Worm (Caenorhabditis elegans) whole organism, early embryonic: Measurements from ENCODE around the gene F54A3.6.

Experiments used
- B0310.2 ChIP-seq: sonication (generic microtip); optimal IDR thresholded peaks from 2 replicates; lab custom pipeline; 2016; ENCODE audit warnings: mild to moderate bottlenecking, missing genetic modification characterization, missing compliant biosample characterization
- F13C5.2 ChIP-seq: sonication (generic microtip); optimal IDR thresholded peaks from 2 replicates; lab custom pipeline; 2017; ENCODE audit warnings: mild to moderate bottlenecking, missing genetic modification characterization, inconsistent platforms, missing compliant biosample characterization
- aly-1 ChIP-seq: sonication (generic microtip); optimal IDR thresholded peaks from 2 replicates; lab custom pipeline; 2016; ENCODE audit warnings: missing genetic modification characterization, missing compliant biosample characterization
- ama-1 ChIP-seq: fragments of 150-350 bp; optimal IDR thresholded peaks from 2 replicates; lab custom pipeline; 2014
- ceh-13 ChIP-seq: fragments of 200-800 bp; sonication (Bioruptor generic); optimal IDR thresholded peaks from 2 replicates; lab custom pipeline; 2018; ENCODE audit warnings: mild to moderate bottlenecking, missing genetic modification characterization, missing compliant biosample characterization
- ceh-36 ChIP-seq: sonication (generic microtip); optimal IDR thresholded peaks from 2 replicates; lab custom pipeline; 2016; ENCODE audit warnings: missing genetic modification characterization, inconsistent platforms, missing compliant biosample characterization
- ets-7 ChIP-seq: sonication (generic microtip); optimal IDR thresholded peaks from 2 replicates; lab custom pipeline; 2016; ENCODE audit warnings: missing genotype, missing genetic modification characterization, missing compliant biosample characterization
- flt-1 ChIP-seq: fragments of 200-800 bp; sonication (Bioruptor generic); IDR thresholded peaks from 2 replicates; pipeline ENCODE4 v1.3.6; 2022; ENCODE audit warnings: missing genetic modification characterization, missing compliant biosample characterization
- hmbx-1 ChIP-seq: sonication (generic microtip); optimal IDR thresholded peaks from 2 replicates; lab custom pipeline; 2016; ENCODE audit warnings: mild to moderate bottlenecking, missing genetic modification characterization, missing compliant biosample characterization
- hmg-4 ChIP-seq: fragments of 200-800 bp; sonication (Bioruptor generic); optimal IDR thresholded peaks from 2 replicates; lab custom pipeline; 2018; ENCODE audit warnings: mild to moderate bottlenecking, missing genetic modification characterization, missing compliant biosample characterization
- hnd-1 ChIP-seq: sonication (generic microtip); optimal IDR thresholded peaks from 2 replicates; lab custom pipeline; 2016; ENCODE audit warnings: missing genetic modification characterization, missing compliant biosample characterization
- pes-1 ChIP-seq: fragments of 200-800 bp; sonication (Bioruptor generic); IDR thresholded peaks from 2 replicates; pipeline ENCODE4 v1.3.6; 2022; ENCODE audit warnings: missing genetic modification reagents, missing genetic modification characterization, missing compliant biosample characterization
- scrt-1 ChIP-seq: fragments of 200-800 bp; sonication (Bioruptor generic); IDR thresholded peaks from 2 replicates; pipeline ENCODE4 v1.3.6; 2022; ENCODE audit warnings: missing genetic modification characterization, missing compliant biosample characterization
- sea-1 ChIP-seq: fragments of 200-800 bp; sonication (Bioruptor generic); conservative IDR thresholded peaks from 2 replicates; pipeline ENCODE4 v1.3.6; 2022; ENCODE audit warnings: missing genetic modification characterization, missing compliant biosample characterization
- tbx-11 ChIP-seq: fragments of 200-800 bp; sonication (Bioruptor generic); IDR thresholded peaks from 2 replicates; pipeline ENCODE4 v1.3.6; 2022; ENCODE audit warnings: missing genetic modification characterization, missing compliant biosample characterization
- tbx-37 ChIP-seq: fragments of 200-800 bp; sonication (Bioruptor generic); conservative IDR thresholded peaks from 2 replicates; pipeline ENCODE4 v1.3.6; 2022; ENCODE audit warnings: missing genetic modification reagents, missing genetic modification characterization, missing compliant biosample characterization
- tra-4 ChIP-seq: sonication (generic microtip); optimal IDR thresholded peaks from 2 replicates; lab custom pipeline; 2017; ENCODE audit warnings: missing genetic modification characterization, missing compliant biosample characterization

The F54A3.6 gene

ce11 chrII:2243342-2243741 lies 11.1 kb upstream of the F54A3.6 start, which contains the start of gene F54A3.2:
Gene F54A3.2 (plus strand): TSS chrII:2243642.
- TF ChIP-seq hmbx-1, result no peak
- TF ChIP-seq B0310.2, result no peak

DNA sequence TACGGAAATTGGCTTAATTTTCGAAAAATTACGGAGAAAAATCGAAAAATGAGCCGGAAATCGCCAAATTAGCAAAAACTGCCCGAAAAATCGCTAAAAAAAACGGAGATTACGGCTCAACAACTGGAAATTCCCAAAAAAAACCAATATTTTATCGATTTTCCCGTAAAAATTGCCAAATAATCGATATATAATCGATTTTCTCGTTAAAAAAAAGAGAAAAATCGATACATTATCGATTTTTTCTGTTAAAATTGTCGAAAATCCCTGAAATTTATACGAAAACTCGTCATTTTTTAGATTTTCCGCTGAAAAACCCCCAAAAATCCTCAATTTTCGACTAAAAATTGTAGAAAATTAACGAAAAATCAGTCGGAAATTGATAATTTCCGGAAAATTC lies 4.1 kb upstream of the F54A3.6 start:
- TF ChIP-seq ceh-13 (no peak), pes-1 (GFP tag; lab: Robert Waterston, UW) (no peak), aly-1 (tag; lab: Kevin White, UChicago) (no peak), tbx-37 (GFP tag; lab: Robert Waterston, UW) (no peak), ets-7 (tag; lab: Kevin White, UChicago) (no peak), tbx-11 (GFP tag; lab: Robert Waterston, UW) (no peak), hnd-1 (tag; lab: Kevin White, UChicago) (no peak), ceh-36 (tag; lab: Kevin White, UChicago) (no peak)

- no peak for TF ChIP-seq ceh-13
- no peak for TF ChIP-seq B0310.2
Observed at ce11 chrII:2233240-2233639, 970 bp upstream of the F54A3.6 start, which contains the start of gene cct-3. Gene cct-3 (plus strand): TSS chrII:2233540.

DNA sequence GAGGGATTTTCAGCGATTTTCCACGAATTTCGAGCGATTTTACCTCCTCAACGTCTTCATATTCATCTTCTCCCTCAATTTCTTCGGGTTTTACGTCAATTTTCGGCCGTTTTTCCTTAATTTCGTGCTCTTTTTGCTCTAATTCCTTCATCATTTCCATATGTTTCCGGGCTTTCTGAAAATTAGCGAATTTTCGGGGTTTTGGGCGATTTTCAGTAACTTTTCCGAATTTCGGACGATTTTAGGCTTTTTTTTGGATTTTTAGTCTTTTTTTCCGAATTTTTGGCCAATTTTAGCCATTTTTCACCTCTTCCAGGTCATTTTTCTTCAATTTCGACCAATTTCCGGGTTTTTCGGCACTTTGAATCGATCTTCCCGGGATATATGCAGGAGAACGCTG lies 1.9 kb downstream of the F54A3.6 start:
- TF ChIP-seq flt-1 (GFP tag; lab: Robert Waterston, UW) (no peak), tra-4 (tag; lab: Kevin White, UChicago) (no peak), ceh-13 (no peak), ceh-36 (tag; lab: Kevin White, UChicago) (no peak), aly-1 (tag; lab: Kevin White, UChicago) (no peak), tbx-37 (GFP tag; lab: Robert Waterston, UW) (no peak), ets-7 (tag; lab: Kevin White, UChicago) (no peak)

DNA sequence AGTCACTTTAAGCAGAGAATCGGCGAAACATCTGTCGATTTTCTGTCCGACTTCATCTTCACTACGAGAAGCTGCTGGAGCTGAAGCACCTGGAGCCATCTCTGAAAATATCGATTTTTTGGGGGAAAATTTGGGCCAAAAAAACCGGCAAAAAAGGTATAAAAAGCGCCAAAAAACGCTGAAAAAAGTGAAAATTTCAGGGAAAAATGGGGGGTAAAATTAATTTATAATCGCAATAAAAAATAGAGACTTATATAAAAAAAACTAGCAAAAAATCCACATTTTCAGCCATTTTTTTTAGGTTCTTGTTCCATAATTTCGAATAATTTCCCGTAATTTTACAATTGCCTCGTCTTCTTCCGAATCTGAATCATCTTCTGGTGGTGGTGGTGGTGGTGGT lies 6.7 kb downstream of the F54A3.6 start, which contains the start of gene F54A3.5:
Gene F54A3.5 (minus strand): TSS at position 101 of the 400 bp plus-strand sequence.
- TF ChIP-seq tra-4 (tag; lab: Kevin White, UChicago) (no peak), hmbx-1 (no peak), aly-1 (tag; lab: Kevin White, UChicago) (no peak), hnd-1 (tag; lab: Kevin White, UChicago) (no peak), ceh-13 (no peak), tbx-11 (GFP tag; lab: Robert Waterston, UW) (no peak), B0310.2 (no peak), ceh-36 (tag; lab: Kevin White, UChicago) (no peak), hmg-4 (no peak), sea-1 (no peak), ama-1 (lab: Kevin White, UChicago) (no peak), scrt-1 (GFP tag; lab: Robert Waterston, UW) (no peak), pes-1 (GFP tag; lab: Robert Waterston, UW) (no peak), flt-1 (GFP tag; lab: Robert Waterston, UW) (no peak), ets-7 (tag; lab: Kevin White, UChicago) (no peak)

DNA sequence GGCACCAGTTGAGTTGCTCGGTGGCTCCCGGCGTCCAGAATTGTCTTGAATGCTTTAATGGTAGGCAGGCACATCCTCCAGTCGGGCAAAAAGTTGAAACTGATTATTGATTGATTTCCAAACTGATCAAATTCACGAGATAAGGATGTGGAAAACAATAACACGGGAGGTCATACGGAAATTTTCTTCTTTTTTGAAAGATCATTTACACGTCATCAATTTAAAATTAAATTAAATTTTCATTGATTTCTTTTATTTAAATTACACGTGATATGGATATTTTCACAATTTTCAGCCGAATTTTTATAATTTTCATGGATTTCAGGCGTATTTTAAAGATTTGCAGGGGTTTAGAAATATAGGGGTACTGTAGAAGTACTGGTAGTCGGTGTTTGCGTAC lies 8.8 kb downstream of the F54A3.6 start, which contains the start of gene cbs-2:
Gene cbs-2 (minus strand): TSS at position 101 of the 400 bp plus-strand sequence.
- TF ChIP-seq ceh-36 (tag; lab: Kevin White, UChicago), result no peak
- TF ChIP-seq sea-1, result no peak
- no peak for TF ChIP-seq flt-1 (GFP tag; lab: Robert Waterston, UW)
- TF ChIP-seq ets-7 (tag; lab: Kevin White, UChicago), result no peak
- no peak for TF ChIP-seq pes-1 (GFP tag; lab: Robert Waterston, UW)
- TF ChIP-seq hmg-4, result no peak
- TF ChIP-seq hnd-1 (tag; lab: Kevin White, UChicago), result no peak
- TF ChIP-seq tra-4 (tag; lab: Kevin White, UChicago), result no peak
- no peak for TF ChIP-seq hmbx-1
- no peak for TF ChIP-seq tbx-11 (GFP tag; lab: Robert Waterston, UW)
- no peak for TF ChIP-seq aly-1 (tag; lab: Kevin White, UChicago)
- TF ChIP-seq F13C5.2 (tag; lab: Kevin White, UChicago), result no peak
- no peak for TF ChIP-seq B0310.2
- TF ChIP-seq ama-1 (lab: Kevin White, UChicago), result no peak
- no peak for TF ChIP-seq scrt-1 (GFP tag; lab: Robert Waterston, UW)
- no peak for TF ChIP-seq ceh-13
- TF ChIP-seq tbx-37 (GFP tag; lab: Robert Waterston, UW), result no peak

DNA sequence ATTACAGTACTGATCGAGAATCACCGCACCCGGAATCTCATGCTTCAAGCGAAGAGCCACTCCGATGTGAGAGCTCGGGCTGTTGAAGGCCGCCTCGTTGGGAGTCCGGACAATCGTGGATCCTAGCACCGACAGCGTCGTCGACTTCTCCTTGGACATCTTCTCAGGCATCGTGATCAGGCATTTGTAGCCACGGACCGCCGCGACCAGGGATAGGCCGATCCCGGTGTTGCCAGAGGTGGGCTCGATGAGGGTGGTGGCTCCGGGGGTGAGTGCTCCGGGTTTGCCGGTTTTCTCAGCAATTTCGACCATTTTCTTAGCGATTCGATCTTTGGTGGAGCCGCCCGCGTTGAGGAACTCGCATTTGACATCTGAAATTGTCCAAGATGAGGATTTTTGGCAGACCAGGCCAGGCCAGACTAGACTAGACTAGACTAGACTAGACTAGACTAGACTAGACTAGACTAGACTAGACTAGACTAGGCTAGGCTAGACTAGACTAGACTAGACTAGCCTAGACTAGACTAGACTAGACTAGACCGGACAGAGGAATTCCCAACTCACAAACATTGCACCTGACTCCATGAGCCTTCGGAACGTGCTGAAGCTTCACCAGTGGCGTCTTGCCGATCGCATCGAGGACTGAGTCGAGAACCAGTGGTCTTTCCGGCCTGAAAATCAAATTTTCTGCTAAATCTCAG lies 10.9 kb downstream of the F54A3.6 start:
- TF ChIP-seq flt-1 (GFP tag; lab: Robert Waterston, UW) (no peak), ceh-13 (no peak), B0310.2 (no peak), hmg-4 (no peak), ets-7 (tag; lab: Kevin White, UChicago) (no peak), F13C5.2 (tag; lab: Kevin White, UChicago) (no peak), pes-1 (GFP tag; lab: Robert Waterston, UW) (no peak), hnd-1 (tag; lab: Kevin White, UChicago) (no peak), sea-1 (no peak), aly-1 (tag; lab: Kevin White, UChicago) (no peak), tra-4 (tag; lab: Kevin White, UChicago) (no peak), tbx-37 (GFP tag; lab: Robert Waterston, UW) (no peak), tbx-11 (GFP tag; lab: Robert Waterston, UW) (no peak), hmbx-1 (no peak), ceh-36 (tag; lab: Kevin White, UChicago) (no peak), ama-1 (lab: Kevin White, UChicago) (no peak)

DNA sequence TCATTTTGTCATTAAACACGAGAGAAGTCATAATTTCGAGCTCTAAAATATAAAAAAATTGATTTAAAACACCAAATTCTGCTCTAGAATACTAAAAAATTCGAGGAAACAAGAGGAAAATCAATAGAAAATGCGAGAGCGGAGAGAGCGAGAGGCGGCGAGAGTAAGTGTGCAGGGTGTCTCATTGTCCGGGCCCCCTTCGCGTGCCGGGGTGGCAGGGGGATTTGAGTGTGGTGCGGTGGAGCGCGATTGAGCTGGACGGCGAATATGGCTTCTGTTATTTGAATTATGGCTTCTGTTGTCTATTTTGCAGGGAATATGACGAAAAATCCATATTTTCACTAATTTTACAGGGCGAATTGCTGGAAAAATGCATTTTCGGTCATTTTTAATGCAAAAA lies 12.4 kb downstream of the F54A3.6 start, which contains the start of gene Y59C2A.3:
Gene Y59C2A.3 (minus strand): TSS at position 42 of the 400 bp plus-strand sequence.
- TF ChIP-seq B0310.2 (no peak), aly-1 (tag; lab: Kevin White, UChicago) (peak; percentile 13), hmg-4 (peak; percentile 42)
